Fruit fly (Drosophila melanogaster) whole organism, adult: ENCODE results near the gene CG7378.

Experiments used
- CG11617 ChIP-seq: fragments of 200-800 bp; sonication (Bioruptor generic); optimal IDR thresholded peaks from 2 replicates; lab custom pipeline; 2017; ENCODE audit warnings: mild to moderate bottlenecking, missing biosample characterization, missing genetic modification reagents, missing genetic modification characterization
- CG12768 ChIP-seq: fragments of 200-800 bp; sonication (Bioruptor generic); optimal IDR thresholded peaks from 2 replicates; lab custom pipeline; 2017; ENCODE audit warnings: missing biosample characterization, missing genetic modification characterization, mild to moderate bottlenecking, moderate library complexity, missing genetic modification reagents
- CG14711 ChIP-seq: fragments of 200-800 bp; sonication (Bioruptor generic); optimal IDR thresholded peaks from 2 replicates; lab custom pipeline; 2018; ENCODE audit warnings: missing biosample characterization, mild to moderate bottlenecking, missing genetic modification characterization, moderate library complexity
- CG1620 ChIP-seq: fragments of 200-800 bp; sonication (Bioruptor generic); optimal IDR thresholded peaks from 2 replicates; lab custom pipeline; 2016; ENCODE audit warnings: missing biosample characterization, missing genetic modification characterization
- CG33017 ChIP-seq: fragments of 200-800 bp; sonication (Bioruptor generic); optimal IDR thresholded peaks from 2 replicates; lab custom pipeline; 2018; ENCODE audit warnings: missing biosample characterization, mild to moderate bottlenecking, missing genetic modification characterization, moderate library complexity
- CG5204 ChIP-seq: fragments of 200-800 bp; sonication (Bioruptor generic); optimal IDR thresholded peaks from 2 replicates; lab custom pipeline; 2016; ENCODE audit warnings: missing biosample characterization, missing genetic modification characterization
- CG7045 ChIP-seq: fragments of 200-800 bp; sonication (Bioruptor generic); optimal IDR thresholded peaks from 2 replicates; lab custom pipeline; 2017; ENCODE audit warnings: missing biosample characterization, mild to moderate bottlenecking, missing genetic modification characterization
- CG7101 ChIP-seq: fragments of 200-800 bp; sonication (Bioruptor generic); optimal IDR thresholded peaks from 2 replicates; lab custom pipeline; 2018; ENCODE audit warnings: missing biosample characterization, mild to moderate bottlenecking, missing genetic modification characterization, moderate library complexity
- Clk ChIP-seq: fragments of 200-800 bp; sonication (Bioruptor generic); optimal IDR thresholded peaks from 2 replicates; lab custom pipeline; 2017; ENCODE audit warnings: missing biosample characterization, missing genetic modification characterization
- Crg-1 ChIP-seq: fragments of 200-800 bp; sonication (Bioruptor generic); optimal IDR thresholded peaks from 2 replicates; lab custom pipeline; 2016; ENCODE audit warnings: missing biosample characterization, missing genetic modification characterization
- Hr96 ChIP-seq: fragments of 200-800 bp; sonication (Bioruptor generic); optimal IDR thresholded peaks from 2 replicates; lab custom pipeline; 2016; ENCODE audit warnings: missing biosample characterization, missing genetic modification characterization
- bab1 ChIP-seq: fragments of 200-800 bp; sonication (Bioruptor generic); optimal IDR thresholded peaks from 3 replicates; lab custom pipeline; 2019; ENCODE audit warnings: missing biosample characterization, mild to moderate bottlenecking, missing genetic modification characterization, moderate library complexity
- cic ChIP-seq: fragments of 200-800 bp; sonication (Bioruptor generic); optimal IDR thresholded peaks from 2 replicates; lab custom pipeline; 2017; ENCODE audit warnings: missing biosample characterization, mild to moderate bottlenecking, missing genetic modification characterization, moderate library complexity
- cnc ChIP-seq, 2 experiments: fragments of >200 bp; optimal IDR thresholded peaks; 2 replicates each; lab custom pipeline; 2017
- kay ChIP-seq: fragments of 200-800 bp; sonication (Bioruptor generic); peaks from one replicate; lab custom pipeline; 2016; ENCODE audit warnings: missing biosample characterization, missing genetic modification characterization, borderline replicate concordance
- ovo ChIP-seq: fragments of 200-800 bp; sonication (Bioruptor generic); optimal IDR thresholded peaks from 2 replicates; lab custom pipeline; 2016; ENCODE audit warnings: missing biosample characterization, missing genetic modification characterization
- pad ChIP-seq: fragments of 200-800 bp; sonication (Bioruptor generic); optimal IDR thresholded peaks from 3 replicates; lab custom pipeline; 2017; ENCODE audit warnings: missing biosample characterization, missing genetic modification characterization, mild to moderate bottlenecking, moderate library complexity, missing genetic modification reagents
- tj ChIP-seq: fragments of 200-800 bp; sonication (Bioruptor generic); optimal IDR thresholded peaks from 3 replicates; lab custom pipeline; 2017; ENCODE audit warnings: missing biosample characterization, mild to moderate bottlenecking, missing genetic modification characterization, moderate library complexity
- toe ChIP-seq: fragments of 200-800 bp; sonication (Bioruptor generic); optimal IDR thresholded peaks from 2 replicates; lab custom pipeline; 2016; ENCODE audit warnings: missing biosample characterization, missing genetic modification characterization

Gene CG7378

dm6 chrX:18919422-18920029 is 19.3 kb downstream of the CG7378 start:
- no peak for TF ChIP-seq bab1 (GFP tag; lab: Kevin White, UChicago)
- no peak for TF ChIP-seq kay (GFP tag; lab: Kevin White, UChicago)
- no peak for TF ChIP-seq Crg-1
- TF ChIP-seq CG1620: no peak
- no peak for TF ChIP-seq Hr96 (GFP tag; lab: Kevin White, UChicago)
- TF ChIP-seq CG11617 (GFP tag; lab: Kevin White, UChicago): no peak
- TF ChIP-seq CG7045 (GFP tag; lab: Kevin White, UChicago): no peak
- TF ChIP-seq toe (GFP tag; lab: Kevin White, UChicago): no peak
- no peak for TF ChIP-seq CG7101 (tag; lab: Kevin White, UChicago)
- no peak for TF ChIP-seq cnc (optimal IDR thresholded peaks at IDR 0.05; lab: Kevin White, UChicago)
- TF ChIP-seq CG14711: no peak
- no peak for TF ChIP-seq CG33017 (tag; lab: Kevin White, UChicago)
- no peak for TF ChIP-seq CG5204 (GFP tag; lab: Kevin White, UChicago)
- no peak for TF ChIP-seq ovo

- TF ChIP-seq cic (GFP tag; lab: Kevin White, UChicago) (no peak), CG5204 (GFP tag; lab: Kevin White, UChicago) (no peak), Crg-1 (no peak), CG7101 (tag; lab: Kevin White, UChicago) (no peak), tj (no peak), toe (GFP tag; lab: Kevin White, UChicago) (no peak), ovo (no peak), CG1620 (no peak), kay (GFP tag; lab: Kevin White, UChicago) (no peak)
Measured at dm6 chrX:18920642-18921355, 20.6 kb downstream of the CG7378 start.

dm6 chrX:18923531-18923930 is 23.3 kb downstream of the CG7378 start:
- TF ChIP-seq CG1620 (no peak), kay (GFP tag; lab: Kevin White, UChicago) (no peak), Crg-1 (no peak), CG11617 (GFP tag; lab: Kevin White, UChicago) (no peak), CG5204 (GFP tag; lab: Kevin White, UChicago) (no peak), Hr96 (GFP tag; lab: Kevin White, UChicago) (no peak), tj (no peak), pad (GFP tag; lab: Kevin White, UChicago) (no peak), CG33017 (tag; lab: Kevin White, UChicago) (no peak), ovo (no peak), cic (GFP tag; lab: Kevin White, UChicago) (no peak), CG12768 (GFP tag; lab: Kevin White, UChicago) (no peak), cnc (optimal IDR thresholded peaks at IDR 0.05; lab: Kevin White, UChicago) (no peak), CG7101 (tag; lab: Kevin White, UChicago) (no peak), toe (GFP tag; lab: Kevin White, UChicago) (no peak), CG14711 (no peak)

dm6 chrX:18924713-18925112 is 24.5 kb downstream of the CG7378 start:
- TF ChIP-seq Hr96 (GFP tag; lab: Kevin White, UChicago) (no peak), Clk (no peak), kay (GFP tag; lab: Kevin White, UChicago) (no peak), CG12768 (GFP tag; lab: Kevin White, UChicago) (no peak), CG33017 (tag; lab: Kevin White, UChicago) (no peak), CG7101 (tag; lab: Kevin White, UChicago) (no peak)

- TF ChIP-seq CG5204 (GFP tag; lab: Kevin White, UChicago) (no peak), cnc (optimal IDR thresholded peaks at IDR 0.05; lab: Kevin White, UChicago) (no peak)
Measured at dm6 chrX:18925685-18926371, 25.6 kb downstream of the CG7378 start.

- TF ChIP-seq Hr96 (GFP tag; lab: Kevin White, UChicago) (no peak), tj (peak; percentile 74)
Measured at dm6 chrX:18926372-18927200, 26.4 kb downstream of the CG7378 start.
